Worm (Caenorhabditis elegans) whole organism, mixed stage, embryonic: Measurements from ENCODE around the gene bath-38.

Source experiments
- M03D4.4 ChIP-seq: sonication (generic microtip); optimal IDR thresholded peaks from 2 replicates; lab custom pipeline; 2017; ENCODE audit warnings: mild to moderate bottlenecking, missing genetic modification characterization, missing compliant biosample characterization
- blmp-1 ChIP-seq: fragments of 150-350 bp; optimal IDR thresholded peaks from 2 replicates; lab custom pipeline; 2014; ENCODE audit warnings: missing biosample characterization, missing genetic modification characterization
- ceh-39 ChIP-seq: fragments of 150-350 bp; optimal IDR thresholded peaks from 2 replicates; lab custom pipeline; 2014; ENCODE audit warnings: missing biosample characterization, missing genetic modification characterization
- ceh-43 ChIP-seq: fragments of 200-800 bp; sonication (Bioruptor generic); optimal IDR thresholded peaks from 2 replicates; lab custom pipeline; 2018; ENCODE audit warnings: mild to moderate bottlenecking, missing genetic modification characterization, moderate library complexity, missing compliant biosample characterization
- ces-1 ChIP-seq: fragments of 150-350 bp; optimal IDR thresholded peaks from 2 replicates; lab custom pipeline; 2014; ENCODE audit warnings: missing biosample characterization, missing genetic modification reagents, missing genetic modification characterization
- cnd-1 ChIP-seq: fragments of 200-800 bp; sonication (Bioruptor generic); optimal IDR thresholded peaks from 2 replicates; lab custom pipeline; 2018; ENCODE audit warnings: mild to moderate bottlenecking, missing genetic modification characterization, missing compliant biosample characterization
- drap-1 ChIP-seq: fragments of 200-800 bp; sonication (Bioruptor generic); optimal IDR thresholded peaks from 3 replicates; lab custom pipeline; 2018; ENCODE audit warnings: mild to moderate bottlenecking, missing genetic modification characterization, missing compliant biosample characterization
- elt-1 ChIP-seq: sonication (generic microtip); optimal IDR thresholded peaks from 2 replicates; lab custom pipeline; 2017; ENCODE audit warnings: missing genetic modification characterization, mild to moderate bottlenecking, missing compliant biosample characterization, antibody characterized with exemption, moderate library complexity, borderline replicate concordance; ENCODE audit not compliant: insufficient read depth
- elt-3 ChIP-seq: fragments of 150-350 bp; optimal IDR thresholded peaks from 2 replicates; lab custom pipeline; 2014; ENCODE audit warnings: missing biosample characterization, missing genetic modification characterization
- flh-1 ChIP-seq: fragments of 200-800 bp; sonication (Bioruptor generic); optimal IDR thresholded peaks from 2 replicates; lab custom pipeline; 2018; ENCODE audit warnings: mild to moderate bottlenecking, missing genetic modification characterization, moderate library complexity, missing compliant biosample characterization
- ham-2 ChIP-seq: fragments of 200-800 bp; sonication (Bioruptor generic); optimal IDR thresholded peaks from 2 replicates; lab custom pipeline; 2018; ENCODE audit warnings: mild to moderate bottlenecking, missing genetic modification characterization, missing compliant biosample characterization
- hlh-1 ChIP-seq: fragments of 150-350 bp; optimal IDR thresholded peaks from 2 replicates; lab custom pipeline; 2014; ENCODE audit warnings: missing biosample characterization, missing genetic modification reagents, missing genetic modification characterization
- lin-13 ChIP-seq: fragments of 150-350 bp; optimal IDR thresholded peaks from 2 replicates; lab custom pipeline; 2014; ENCODE audit warnings: missing biosample characterization, missing genetic modification characterization
- lin-32 ChIP-seq: fragments of 200-800 bp; sonication (Bioruptor generic); optimal IDR thresholded peaks from 2 replicates; lab custom pipeline; 2018; ENCODE audit warnings: mild to moderate bottlenecking, missing genetic modification characterization, missing compliant biosample characterization
- lsy-2 ChIP-seq: fragments of 150-350 bp; optimal IDR thresholded peaks from 2 replicates; lab custom pipeline; 2014; ENCODE audit warnings: missing biosample characterization, missing genetic modification characterization
- mep-1 ChIP-seq: fragments of 150-350 bp; optimal IDR thresholded peaks from 2 replicates; lab custom pipeline; 2017; ENCODE audit warnings: missing biosample characterization, missing genetic modification reagents, missing genetic modification characterization, inconsistent platforms
- mls-2 ChIP-seq: sonication (generic microtip); optimal IDR thresholded peaks from 2 replicates; lab custom pipeline; 2016; ENCODE audit warnings: mild to moderate bottlenecking, missing genetic modification characterization, moderate library complexity, missing compliant biosample characterization
- nhr-12 ChIP-seq: fragments of 150-350 bp; optimal IDR thresholded peaks from 2 replicates; lab custom pipeline; 2014; ENCODE audit warnings: missing biosample characterization, missing genetic modification characterization
- nhr-2 ChIP-seq: fragments of 150-350 bp; optimal IDR thresholded peaks from 2 replicates; lab custom pipeline; 2014; ENCODE audit warnings: missing biosample characterization, missing genetic modification characterization
- nhr-28 ChIP-seq: fragments of 150-350 bp; optimal IDR thresholded peaks from 2 replicates; lab custom pipeline; 2014; ENCODE audit warnings: missing biosample characterization, missing genetic modification characterization
- nhr-76 ChIP-seq: sonication (generic microtip); optimal IDR thresholded peaks from 2 replicates; lab custom pipeline; 2017; ENCODE audit warnings: missing biosample characterization, missing genetic modification characterization
- sem-2 ChIP-seq: fragments of 200-800 bp; sonication (Bioruptor generic); optimal IDR thresholded peaks from 2 replicates; lab custom pipeline; 2018; ENCODE audit warnings: mild to moderate bottlenecking, missing genetic modification characterization, missing compliant biosample characterization
- sptf-1 ChIP-seq: sonication (generic microtip); optimal IDR thresholded peaks from 2 replicates; lab custom pipeline; 2017; ENCODE audit warnings: mild to moderate bottlenecking, missing genetic modification characterization, moderate library complexity, missing compliant biosample characterization
- tbx-8 ChIP-seq: fragments of 200-800 bp; sonication (Bioruptor generic); optimal IDR thresholded peaks from 2 replicates; lab custom pipeline; 2018; ENCODE audit warnings: mild to moderate bottlenecking, missing genetic modification characterization, moderate library complexity, missing compliant biosample characterization
- unc-120 ChIP-seq: sonication (generic microtip); optimal IDR thresholded peaks from 2 replicates; lab custom pipeline; 2017; ENCODE audit warnings: missing genetic modification characterization, missing compliant biosample characterization; ENCODE audit not compliant: poor library complexity, severe bottlenecking
- unc-39 ChIP-seq: fragments of 150-350 bp; optimal IDR thresholded peaks from 2 replicates; lab custom pipeline; 2014; ENCODE audit warnings: missing biosample characterization, missing genetic modification characterization
- unc-62 ChIP-seq: fragments of 150-350 bp; optimal IDR thresholded peaks from 2 replicates; lab custom pipeline; 2014; ENCODE audit warnings: missing biosample characterization, missing genetic modification reagents, missing genetic modification characterization
- ztf-11 ChIP-seq: fragments of 150-350 bp; optimal IDR thresholded peaks from 2 replicates; lab custom pipeline; 2014; ENCODE audit warnings: missing biosample characterization, missing genetic modification characterization

Gene bath-38

DNA sequence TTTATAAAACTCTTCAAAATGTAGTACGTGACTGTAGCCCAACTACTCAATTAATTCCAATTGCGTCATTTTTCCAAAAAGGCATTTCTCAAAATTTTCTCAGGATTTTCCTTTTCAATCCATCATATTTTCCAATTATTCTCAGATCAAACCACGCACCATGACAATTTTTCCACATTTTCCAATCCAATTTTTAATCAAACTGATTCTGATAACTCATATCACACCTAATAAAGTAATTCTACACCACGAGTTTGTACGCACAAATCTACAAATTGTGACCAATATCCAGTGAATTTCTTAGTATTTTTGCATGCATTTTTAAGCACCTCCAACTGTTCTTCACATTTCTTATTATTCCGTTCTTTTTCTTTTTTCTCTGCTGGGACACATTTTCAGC lies 6.4 kb upstream of the bath-38 start:
- TF ChIP-seq unc-62 (GFP tag; lab: Kevin White, UChicago), result no peak
- no peak for TF ChIP-seq unc-120 (tag; lab: Kevin White, UChicago)
- TF ChIP-seq ztf-11 (tag; lab: Kevin White, UChicago), result no peak
- TF ChIP-seq elt-3 (tag; lab: Kevin White, UChicago), result no peak
- no peak for TF ChIP-seq mep-1 (tag; lab: Kevin White, UChicago)
- TF ChIP-seq, all 35 proteins: peak for 0

DNA sequence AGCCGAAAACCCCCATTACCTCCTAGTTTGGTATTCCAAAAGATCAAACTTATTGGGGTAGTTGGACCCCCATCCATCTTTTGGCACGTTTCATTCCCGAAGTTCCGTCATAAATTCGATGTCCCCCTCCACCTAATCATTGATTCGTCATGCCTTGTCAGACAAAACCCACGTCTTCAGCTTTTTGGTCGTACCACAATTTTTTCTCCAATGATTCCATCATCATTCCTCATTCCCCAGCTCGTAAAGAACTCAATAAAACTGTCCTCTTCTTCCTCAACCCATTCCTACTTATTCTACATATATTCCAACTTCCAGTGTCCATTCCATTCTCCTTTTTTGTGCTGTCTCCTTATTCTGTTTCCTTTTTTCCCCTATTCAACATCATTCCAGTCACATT lies 3.5 kb upstream of the bath-38 start, which contains the start of gene flp-4:
Gene flp-4, plus strand, starts transcription at position 301 of the 400 bp plus-strand sequence.
- TF ChIP-seq lsy-2 (tag; lab: Kevin White, UChicago) (no peak), M03D4.4 (tag; lab: Kevin White, UChicago) (no peak), drap-1 (GFP tag; lab: Kevin White, UChicago) (no peak), unc-39 (no peak), mep-1 (tag; lab: Kevin White, UChicago) (no peak), lin-13 (no peak), ces-1 (GFP tag; lab: Kevin White, UChicago) (no peak), nhr-28 (tag; lab: Kevin White, UChicago) (no peak), lin-32 (GFP tag; lab: Kevin White, UChicago) (no peak), sptf-1 (no peak), ham-2 (GFP tag; lab: Kevin White, UChicago) (no peak), elt-1 (tag; lab: Kevin White, UChicago) (no peak), nhr-76 (tag; lab: Kevin White, UChicago) (no peak), unc-62 (GFP tag; lab: Kevin White, UChicago) (no peak)

DNA sequence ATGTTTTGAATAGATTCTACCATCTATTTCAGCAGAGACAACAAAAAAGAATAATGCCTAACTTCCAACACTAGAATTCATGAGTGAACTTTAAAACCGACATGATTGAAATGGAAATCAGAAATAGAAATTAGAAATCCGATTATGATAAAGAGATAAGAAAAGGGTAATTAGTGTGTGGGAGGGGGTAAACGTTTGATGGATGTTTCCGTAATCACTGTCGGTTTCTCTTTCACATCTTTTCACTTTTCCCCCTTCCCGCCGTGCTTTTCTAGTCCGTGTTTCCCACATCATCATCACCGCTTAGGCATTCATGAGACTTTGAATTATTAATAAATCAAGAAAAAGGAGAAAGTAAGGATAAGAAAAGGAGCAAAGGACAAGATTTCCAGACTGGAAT lies 600 bp upstream of the bath-38 start:
- TF ChIP-seq blmp-1 (tag; lab: Kevin White, UChicago) (peak; percentile 80), drap-1 (GFP tag; lab: Kevin White, UChicago) (no peak), elt-3 (tag; lab: Kevin White, UChicago) (peak; percentile 42), nhr-2 (no peak), cnd-1 (tag; lab: Kevin White, UChicago) (no peak)

DNA sequence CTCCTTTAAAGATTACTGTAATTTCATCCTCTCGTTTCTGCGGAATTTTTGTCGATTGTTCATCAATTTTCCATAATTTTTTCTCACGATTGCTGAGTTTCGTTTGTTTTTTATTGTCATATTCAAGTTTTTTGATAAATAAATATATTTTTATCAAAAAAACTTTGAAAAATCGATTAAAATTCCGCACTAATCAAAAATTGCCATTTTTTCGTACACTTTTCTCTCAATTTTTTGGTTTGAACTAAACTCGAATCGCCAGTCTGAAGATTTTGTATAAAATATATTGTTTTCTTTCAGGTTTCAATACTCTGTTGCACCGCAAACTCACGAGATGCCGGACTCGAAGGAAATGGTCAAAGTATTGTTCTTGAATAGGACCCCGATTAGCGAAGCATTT lies 4.2 kb downstream of the bath-38 start, which contains the start of gene ogr-2:
Gene ogr-2, plus strand, starts transcription at position 301 of the 400 bp plus-strand sequence.
- no peak for TF ChIP-seq hlh-1 (tag; lab: Kevin White, UChicago)
- TF ChIP-seq lin-13, result no peak
- TF ChIP-seq, all 35 proteins: peak for 0

DNA sequence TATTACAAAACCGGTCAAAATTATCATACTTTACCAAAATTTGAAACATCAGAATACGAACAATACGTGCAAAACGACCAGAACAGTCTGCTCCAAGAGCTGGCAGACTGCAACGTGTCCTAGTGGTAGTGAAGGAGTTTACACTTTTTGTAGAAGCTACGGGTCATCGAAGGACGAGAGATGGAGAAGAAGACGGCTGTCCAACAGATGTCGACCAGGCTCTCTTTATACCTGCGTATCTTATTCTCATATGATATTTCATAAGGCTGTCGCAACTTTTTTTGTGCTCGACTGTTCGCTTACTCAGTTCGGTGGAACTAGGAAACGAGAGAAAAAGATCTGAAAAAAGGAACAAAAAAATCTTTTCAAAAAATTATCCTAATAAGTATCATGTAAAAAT lies 5.3 kb downstream of the bath-38 start, which contains the start of gene let-268:
Gene let-268, minus strand, starts transcription at position 182 of the 400 bp plus-strand sequence.
- no peak for TF ChIP-seq lin-32 (GFP tag; lab: Kevin White, UChicago)
- peak; percentile 99 for TF ChIP-seq hlh-1 (tag; lab: Kevin White, UChicago)

DNA sequence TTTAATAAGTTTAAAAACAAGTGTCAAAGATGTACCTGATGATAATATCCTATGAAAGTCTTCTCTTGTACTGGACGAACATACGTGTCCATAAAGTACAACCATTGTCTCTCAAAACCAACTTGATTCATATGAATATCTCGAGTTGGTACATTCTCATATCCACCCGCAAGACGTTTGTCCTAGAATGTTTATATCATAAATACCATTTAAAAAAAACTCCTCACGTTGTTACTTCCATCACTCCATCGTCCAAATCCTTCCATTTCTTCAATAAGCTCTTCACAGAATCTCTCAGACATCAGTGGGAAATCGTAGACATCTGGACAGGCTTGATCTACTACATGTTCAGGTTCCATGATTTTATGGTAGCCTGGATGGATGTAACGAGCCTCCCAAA lies 9.6 kb downstream of the bath-38 start:
- TF ChIP-seq flh-1 (no peak), ceh-43 (GFP tag; lab: Kevin White, UChicago) (no peak), lin-13 (no peak), hlh-1 (tag; lab: Kevin White, UChicago) (no peak), unc-120 (tag; lab: Kevin White, UChicago) (no peak), mls-2 (tag; lab: Kevin White, UChicago) (no peak), sptf-1 (no peak), nhr-12 (no peak), ham-2 (GFP tag; lab: Kevin White, UChicago) (no peak), ceh-39 (tag; lab: Kevin White, UChicago) (no peak), blmp-1 (tag; lab: Kevin White, UChicago) (no peak), elt-3 (tag; lab: Kevin White, UChicago) (no peak), M03D4.4 (tag; lab: Kevin White, UChicago) (no peak), lsy-2 (tag; lab: Kevin White, UChicago) (no peak), ztf-11 (tag; lab: Kevin White, UChicago) (no peak), sem-2 (GFP tag; lab: Kevin White, UChicago) (no peak), tbx-8 (GFP tag; lab: Kevin White, UChicago) (no peak)
